Fruit fly (Drosophila melanogaster) whole organism, embryonic: ENCODE measurements around the gene Pgd.

Experiments used
- Adf1 ChIP-seq: fragments of 200-800 bp; sonication (Bioruptor generic); IDR thresholded peaks from 2 replicates; pipeline ENCODE4 v1.3.6; 2022; ENCODE audit warnings: missing biosample characterization, missing genetic modification characterization
- CG1024 ChIP-seq: fragments of 200-800 bp; sonication (Bioruptor generic); IDR thresholded peaks from 2 replicates; pipeline ENCODE4 v1.3.6; 2022; ENCODE audit warnings: missing biosample characterization, missing genetic modification characterization
- CG10462 ChIP-seq: fragments of 200-800 bp; sonication (Bioruptor generic); optimal IDR thresholded peaks from 2 replicates; lab custom pipeline; 2016; ENCODE audit warnings: missing biosample characterization, missing genetic modification characterization
- CG10979 ChIP-seq: fragments of 200-800 bp; sonication (Bioruptor generic); optimal IDR thresholded peaks from 2 replicates; lab custom pipeline; 2018; ENCODE audit warnings: missing biosample characterization, mild to moderate bottlenecking, missing genetic modification characterization, moderate library complexity
- CG11456 ChIP-seq: fragments of 200-800 bp; sonication (Bioruptor generic); IDR thresholded peaks from 3 replicates; pipeline ENCODE4 v1.3.6; 2022; ENCODE audit warnings: missing biosample characterization, missing genetic modification characterization
- CG12155 ChIP-seq: fragments of 200-800 bp; sonication (Bioruptor generic); optimal IDR thresholded peaks from 3 replicates; lab custom pipeline; 2016; ENCODE audit warnings: missing biosample characterization, missing genetic modification characterization
- CG14441 ChIP-seq: fragments of 200-800 bp; sonication (Bioruptor generic); IDR thresholded peaks from 2 replicates; pipeline ENCODE4 v1.3.6; 2022; ENCODE audit warnings: missing biosample characterization, missing genetic modification characterization
- CG1529 ChIP-seq: fragments of 200-800 bp; sonication (Bioruptor generic); optimal IDR thresholded peaks from 3 replicates; lab custom pipeline; 2018; ENCODE audit warnings: missing biosample characterization, missing genetic modification characterization
- CG2129 ChIP-seq: fragments of 200-800 bp; sonication (Bioruptor generic); IDR thresholded peaks from 2 replicates; pipeline ENCODE4 v1.3.6; 2022; ENCODE audit warnings: missing biosample characterization, missing genetic modification characterization; ENCODE audit not compliant: partially characterized antibody
- CG3163 ChIP-seq: fragments of 200-800 bp; sonication (Bioruptor generic); optimal IDR thresholded peaks from 3 replicates; lab custom pipeline; 2016; ENCODE audit warnings: missing biosample characterization, missing genetic modification characterization
- CG4360 ChIP-seq: fragments of 200-800 bp; sonication (Bioruptor generic); IDR thresholded peaks from 2 replicates; pipeline ENCODE4 v1.3.6; 2022; ENCODE audit warnings: missing biosample characterization, missing genetic modification characterization
- CG6254 ChIP-seq: fragments of 200-800 bp; sonication (Bioruptor generic); optimal IDR thresholded peaks from 3 replicates; lab custom pipeline; 2017; ENCODE audit warnings: mild to moderate bottlenecking, missing biosample characterization, missing genetic modification reagents, missing genetic modification characterization
- CG6683 ChIP-seq: fragments of 200-800 bp; sonication (Bioruptor generic); optimal IDR thresholded peaks from 2 replicates; lab custom pipeline; 2017; ENCODE audit warnings: missing biosample characterization, mild to moderate bottlenecking, missing genetic modification characterization, missing genetic modification reagents
- CG6813 ChIP-seq: fragments of 200-800 bp; sonication (Bioruptor generic); optimal IDR thresholded peaks from 2 replicates; lab custom pipeline; 2017; ENCODE audit warnings: missing biosample characterization, missing genetic modification characterization, mild to moderate bottlenecking, moderate library complexity, missing genetic modification reagents
- CG6854 ChIP-seq: fragments of 200-800 bp; sonication (Bioruptor generic); optimal IDR thresholded peaks from 3 replicates; lab custom pipeline; 2017; ENCODE audit warnings: missing biosample characterization, mild to moderate bottlenecking, missing genetic modification characterization
- CG7963 ChIP-seq: fragments of 200-800 bp; sonication (Bioruptor generic); IDR thresholded peaks from 3 replicates; pipeline ENCODE4 v1.3.6; 2022; ENCODE audit warnings: missing biosample characterization, missing genetic modification characterization; ENCODE audit not compliant: partially characterized antibody
- CG9215 ChIP-seq: fragments of 200-800 bp; sonication (Bioruptor generic); IDR thresholded peaks from 2 replicates; pipeline ENCODE4 v1.3.6; 2022; ENCODE audit warnings: missing biosample characterization, missing genetic modification characterization
- Chrac-16 ChIP-seq: fragments of 200-800 bp; sonication (Bioruptor generic); optimal IDR thresholded peaks from 3 replicates; lab custom pipeline; 2016; ENCODE audit warnings: missing biosample characterization, missing genetic modification characterization
- Dp ChIP-seq: fragments of 200-800 bp; sonication (Bioruptor generic); optimal IDR thresholded peaks from 2 replicates; lab custom pipeline; 2018; ENCODE audit warnings: missing biosample characterization, mild to moderate bottlenecking, missing genetic modification characterization, moderate library complexity
- E2f1 ChIP-seq: fragments of 200-800 bp; sonication (Bioruptor generic); IDR thresholded peaks from 2 replicates; pipeline ENCODE4 v1.3.6; 2022; ENCODE audit warnings: missing biosample characterization, missing genetic modification characterization
- GATAe ChIP-seq: fragments of 200-800 bp; sonication (Bioruptor generic); conservative IDR thresholded peaks from 2 replicates; pipeline ENCODE4 v1.3.6; 2022; ENCODE audit warnings: missing biosample characterization, missing genetic modification characterization
- Ptx1 ChIP-seq: fragments of 200-800 bp; sonication (Bioruptor generic); IDR thresholded peaks from 2 replicates; pipeline ENCODE4 v1.3.6; 2022; ENCODE audit warnings: missing biosample characterization, missing genetic modification characterization
- Rx ChIP-seq: fragments of 200-800 bp; sonication (Bioruptor generic); IDR thresholded peaks from 2 replicates; pipeline ENCODE4 v1.3.6; 2022; ENCODE audit warnings: missing biosample characterization, missing genetic modification characterization
- Sry-δ ChIP-seq: fragments of 200-800 bp; sonication (Bioruptor generic); optimal IDR thresholded peaks from 2 replicates; lab custom pipeline; 2016; ENCODE audit warnings: missing biosample characterization, missing genetic modification characterization
- Taf1 ChIP-seq: fragments of 200-800 bp; sonication (Bioruptor generic); IDR thresholded peaks from 2 replicates; pipeline ENCODE4 v1.3.6; 2022; ENCODE audit warnings: missing biosample characterization, missing genetic modification characterization
- cad ChIP-seq: fragments of >200 bp; optimal IDR thresholded peaks from 2 replicates; lab custom pipeline; 2017; ENCODE audit warnings: missing biosample characterization, missing genetic modification characterization
- cato ChIP-seq: fragments of 200-800 bp; sonication (Bioruptor generic); optimal IDR thresholded peaks from 2 replicates; lab custom pipeline; 2016; ENCODE audit warnings: missing biosample characterization, missing genetic modification characterization, borderline replicate concordance
- dimm ChIP-seq: fragments of 200-800 bp; sonication (Bioruptor generic); IDR thresholded peaks from 2 replicates; pipeline ENCODE4 v1.3.6; 2022; ENCODE audit warnings: missing biosample characterization, missing genetic modification characterization
- dmrt99B ChIP-seq: fragments of 200-800 bp; sonication (Bioruptor generic); optimal IDR thresholded peaks from 2 replicates; lab custom pipeline; 2018; ENCODE audit warnings: missing biosample characterization, mild to moderate bottlenecking, missing genetic modification characterization, moderate library complexity
- en ChIP-seq: fragments of 200-800 bp; sonication (Bioruptor generic); optimal IDR thresholded peaks from 2 replicates; lab custom pipeline; 2016; ENCODE audit warnings: missing biosample characterization, missing genetic modification characterization
- h ChIP-seq: fragments of >200 bp; optimal IDR thresholded peaks from 2 replicates; lab custom pipeline; 2017
- ken ChIP-seq: fragments of 200-800 bp; sonication (Bioruptor generic); IDR thresholded peaks from 3 replicates; pipeline ENCODE4 v1.3.6; 2022; ENCODE audit warnings: missing biosample characterization, missing genetic modification characterization
- nmo ChIP-seq: fragments of 200-800 bp; sonication (Bioruptor generic); optimal IDR thresholded peaks from 2 replicates; lab custom pipeline; 2018; ENCODE audit warnings: missing biosample characterization, mild to moderate bottlenecking, missing genetic modification characterization, moderate library complexity
- otp ChIP-seq: fragments of 200-800 bp; sonication (Bioruptor generic); IDR thresholded peaks from 3 replicates; pipeline ENCODE4, ENCODE4 v1.3.6; 2022; ENCODE audit warnings: missing biosample characterization, missing genetic modification characterization
- pan ChIP-seq, 4 experiments: fragments of >200 bp in 3 of 4; fragments of 200-800 bp in 1 of 4; sonication (Bioruptor generic) in 1 of 4; optimal IDR thresholded peaks in 3 of 4; IDR thresholded peaks in 1 of 4; 2 replicates each; pipeline versions ENCODE4 v1.3.6 to Lab custom; 2017 to 2022; ENCODE audit warnings: missing biosample characterization in 2 of 4, missing genetic modification characterization in 2 of 4, mixed read lengths in 1 of 4
- pb ChIP-seq: fragments of 200-800 bp; sonication (Bioruptor generic); optimal IDR thresholded peaks from 3 replicates; lab custom pipeline; 2016; ENCODE audit warnings: missing biosample characterization, missing genetic modification characterization
- pfk ChIP-seq: fragments of 200-800 bp; sonication (Bioruptor generic); optimal IDR thresholded peaks from 2 replicates; lab custom pipeline; 2018; ENCODE audit warnings: missing biosample characterization, mild to moderate bottlenecking, missing genetic modification characterization, moderate library complexity
- prd ChIP-seq, 3 experiments: fragments of >200 bp in 2 of 3; fragments of 200-800 bp in 1 of 3; sonication (Bioruptor generic) in 1 of 3; optimal IDR thresholded peaks in 2 of 3; IDR thresholded peaks in 1 of 3; 2 replicates in 2 of 3; 3 replicates in 1 of 3; pipeline versions ENCODE4 v1.3.6 to Lab custom; 2017 to 2022; ENCODE audit warnings: missing biosample characterization in 1 of 3, missing genetic modification characterization in 1 of 3
- pum ChIP-seq: fragments of 200-800 bp; sonication (Bioruptor generic); optimal IDR thresholded peaks from 2 replicates; lab custom pipeline; 2016; ENCODE audit warnings: missing biosample characterization, missing genetic modification characterization
- sc ChIP-seq, 3 experiments: fragments of >200 bp in 2 of 3; fragments of 200-800 bp in 1 of 3; sonication (Bioruptor generic) in 1 of 3; optimal IDR thresholded peaks; 2 replicates in 2 of 3; 3 replicates in 1 of 3; lab custom pipeline; 2017; ENCODE audit warnings: mild to moderate bottlenecking in 1 of 3, missing biosample characterization in 1 of 3, missing genetic modification characterization in 1 of 3, missing genetic modification reagents in 1 of 3
- shn ChIP-seq: fragments of 200-800 bp; sonication (Bioruptor generic); optimal IDR thresholded peaks from 3 replicates; lab custom pipeline; 2016; ENCODE audit warnings: missing biosample characterization, missing genetic modification characterization
- so ChIP-seq: fragments of 200-800 bp; sonication (Bioruptor generic); IDR thresholded peaks from 3 replicates; pipeline ENCODE4 v1.3.6; 2022; ENCODE audit warnings: missing biosample characterization, missing genetic modification characterization
- stwl ChIP-seq: fragments of 200-800 bp; sonication (Bioruptor generic); optimal IDR thresholded peaks from 3 replicates; lab custom pipeline; 2018; ENCODE audit warnings: missing biosample characterization, mild to moderate bottlenecking, missing genetic modification characterization, moderate library complexity
- tio ChIP-seq: fragments of 200-800 bp; sonication (Bioruptor generic); optimal IDR thresholded peaks from 2 replicates; lab custom pipeline; 2017; ENCODE audit warnings: missing biosample characterization, missing genetic modification characterization, inconsistent platforms
- usp ChIP-seq: fragments of >200 bp; optimal IDR thresholded peaks from 2 replicates; lab custom pipeline; 2017; ENCODE audit warnings: missing biosample characterization, missing genetic modification characterization
- yki ChIP-seq: fragments of >200 bp; optimal IDR thresholded peaks from 3 replicates; lab custom pipeline; 2018

Gene Pgd

dm6 chrX:2123013-2123964, 21.6 kb upstream of the Pgd start, which contains the start of gene ph-d (continued):
- TF ChIP-seq CG10979 (tag; lab: Kevin White, UChicago), result peak; percentile 58
- peak; percentile 42; the same call in 1 of the 2 replicates for TF ChIP-seq E2f1 (GFP tag; lab: Robert Waterston, UW)
- TF ChIP-seq sc (optimal IDR thresholded peaks at IDR 0.05; lab: Kevin White, UChicago), result no peak
- peak; percentile 62 for TF ChIP-seq sc (GFP tag; optimal IDR thresholded peaks at IDR 0.05; lab: Kevin White, UChicago)
- peak; percentile 20 for TF ChIP-seq CG12155
- TF ChIP-seq Rx (GFP tag; lab: Robert Waterston, UW), result peak; percentile 19; the same call in 1 of the 2 replicates
- TF ChIP-seq Adf1 (GFP tag; lab: Robert Waterston, UW), result peak; percentile 71
- TF ChIP-seq ken (GFP tag; lab: Robert Waterston, UW), result 0 out of 3 replicates have a peak, but pooled peaks have one; percentile 7
- TF ChIP-seq Chrac-16, result peak; percentile 62
- TF ChIP-seq nmo (GFP tag; lab: Kevin White, UChicago), result peak; percentile 59
- no peak for TF ChIP-seq stwl (tag; lab: Kevin White, UChicago)
- no peak for TF ChIP-seq CG6854
- peak; percentile 57 for TF ChIP-seq GATAe (GFP tag; lab: Robert Waterston, UW)
- peak; percentile 98 for TF ChIP-seq CG10462 (GFP tag; lab: Kevin White, UChicago)
- no peak for TF ChIP-seq otp (GFP tag; lab: Robert Waterston, UW)
- TF ChIP-seq shn (GFP tag; lab: Kevin White, UChicago), result no peak
- no peak for TF ChIP-seq pum (GFP tag; lab: Kevin White, UChicago)
- TF ChIP-seq dmrt99B (tag; lab: Kevin White, UChicago), result peak; percentile 63
- TF ChIP-seq Ptx1 (GFP tag; lab: Robert Waterston, UW), result peak; percentile 59
- TF ChIP-seq pb (GFP tag; lab: Kevin White, UChicago), result peak; percentile 13
- TF ChIP-seq usp (GFP tag; lab: Kevin White, UChicago), result no peak
- no peak for TF ChIP-seq en
- TF ChIP-seq CG1024 (GFP tag; lab: Robert Waterston, UW), result no peak
- no peak for TF ChIP-seq CG3163 (GFP tag; lab: Kevin White, UChicago)
- TF ChIP-seq yki (lab: Kevin White, UChicago), result no peak
- TF ChIP-seq so (GFP tag; lab: Robert Waterston, UW), result no peak
- TF ChIP-seq pfk (GFP tag; lab: Kevin White, UChicago), result peak; percentile 79
- no peak for TF ChIP-seq dimm (GFP tag; lab: Robert Waterston, UW)

- TF ChIP-seq CG4360 (GFP tag; lab: Robert Waterston, UW) (peak; percentile 77), CG1529 (GFP tag; lab: Kevin White, UChicago) (peak; percentile 91), CG9215 (peak; percentile 92), cad (GFP tag; lab: Kevin White, UChicago) (peak; percentile 2), CG6254 (GFP tag; lab: Kevin White, UChicago) (peak; percentile 95), CG6813 (GFP tag; lab: Kevin White, UChicago) (peak; percentile 98), pan (optimal IDR thresholded peaks at IDR 0.05; lab: Kevin White, UChicago) (no peak), pan (GFP tag; optimal IDR thresholded peaks at IDR 0.05 in 1 of 2, IDR thresholded peaks at IDR 0.05 in 1 of 2) (peak in 1 of 2 experiments; percentile 90), cato (GFP tag; lab: Kevin White, UChicago) (peak; percentile 81), CG14441 (GFP tag; lab: Robert Waterston, UW) (peak; percentile 93), Dp (GFP tag; lab: Kevin White, UChicago) (peak; percentile 4), CG2129 (GFP tag; lab: Robert Waterston, UW) (no peak), pum (GFP tag; lab: Kevin White, UChicago) (peak; percentile 76), prd (optimal IDR thresholded peaks at IDR 0.05; lab: Kevin White, UChicago) (no peak), prd (GFP tag; IDR thresholded peaks at IDR 0.05; lab: Robert Waterston, UW) (peak; percentile 95), h (lab: Kevin White, UChicago) (no peak), Taf1 (GFP tag; lab: Robert Waterston, UW) (peak; percentile 77), CG7963 (GFP tag; lab: Robert Waterston, UW) (no peak), CG6683 (GFP tag; lab: Kevin White, UChicago) (peak; percentile 96), CG11456 (GFP tag; lab: Robert Waterston, UW) (peak; percentile 93), tio (GFP tag; lab: Kevin White, UChicago) (peak; percentile 94), Sry-δ (GFP tag; lab: Kevin White, UChicago) (no peak)
Observed at dm6 chrX:2123965-2124688, 20.8 kb upstream of the Pgd start.
